Worm (Caenorhabditis elegans): ENCODE data around the gene C15H11.1.

DNA sequence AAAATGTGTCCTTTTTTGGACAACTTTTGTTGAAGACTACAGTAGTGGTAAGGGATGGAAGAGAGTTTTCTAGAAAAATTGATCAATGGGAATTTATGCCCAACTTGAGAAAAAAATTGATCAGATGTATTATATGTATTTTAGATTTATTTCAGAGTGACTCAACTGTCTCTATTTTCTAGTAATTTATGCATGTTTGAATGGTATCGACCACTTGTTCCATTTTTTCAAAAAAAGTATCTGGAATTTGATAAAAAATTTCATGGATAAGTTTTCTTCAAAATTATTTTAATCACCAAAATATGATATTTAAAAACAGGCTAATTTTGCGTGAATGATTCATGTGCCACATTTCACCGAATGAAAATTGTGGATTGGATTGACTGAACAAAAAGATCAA lies 1.8 kb upstream of the C15H11.1 start, which contains the start of gene C15H11.10:
- TF ChIP-seq mdl-1 (tag; optimal IDR thresholded peaks at IDR 0.05) (no peak), ama-1 (optimal IDR thresholded peaks at IDR 0.05) (no peak), nhr-76 (tag; optimal IDR thresholded peaks at IDR 0.05) (no peak), nfya-1 (tag; optimal IDR thresholded peaks at IDR 0.05; ENCODE audit: insufficient read depth) (no peak), ztf-11 (tag; optimal IDR thresholded peaks at IDR 0.05) (no peak), skn-1 (tag; optimal IDR thresholded peaks at IDR 0.05) (no peak), snpc-4 (tag; optimal IDR thresholded peaks at IDR 0.05) (no peak), elt-3 (tag; optimal IDR thresholded peaks at IDR 0.05) (no peak), ceh-82 (tag; optimal IDR thresholded peaks at IDR 0.05) (no peak), nhr-12 (tag; optimal IDR thresholded peaks at IDR 0.05) (no peak), pha-4 (tag; optimal IDR thresholded peaks at IDR 0.05) (no peak), eor-1 (tag; optimal IDR thresholded peaks at IDR 0.05) (no peak), R02D3.7 (tag; optimal IDR thresholded peaks at IDR 0.05) (no peak)

All from whole organism, L3 larva.